Worm (Caenorhabditis elegans) whole organism, L4 larva: ENCODE measurements around the gene C25E10.10.

Source experiments
- ctbp-1 ChIP-seq: fragments of 200-800 bp; sonication (Bioruptor generic); IDR thresholded peaks from 2 replicates; pipeline ENCODE4 v1.3.6; 2022; ENCODE audit warnings: missing genetic modification reagents, missing genetic modification characterization, missing compliant biosample characterization
- dpl-1 ChIP-seq: fragments of 150-350 bp; optimal IDR thresholded peaks from 2 replicates; lab custom pipeline; 2014; ENCODE audit warnings: missing biosample characterization, missing genetic modification reagents, missing genetic modification characterization
- lin-29 ChIP-seq: fragments of 200-800 bp; sonication (Bioruptor generic); IDR thresholded peaks from 2 replicates; pipeline ENCODE4 v1.3.6; 2022; ENCODE audit warnings: missing genetic modification reagents, missing genetic modification characterization, missing compliant biosample characterization
- mdl-1 ChIP-seq, 2 experiments: fragments of 150-350 bp in 1 of 2; sonication (generic microtip) in 1 of 2; optimal IDR thresholded peaks; 2 replicates each; lab custom pipeline; 2014 to 2017; ENCODE audit warnings: missing biosample characterization in 2 of 2, missing genetic modification characterization in 2 of 2
- pha-4 ChIP-seq, 2 experiments: fragments of 150-350 bp in 1 of 2; fragments of 200-800 bp in 1 of 2; sonication (Bioruptor generic) in 1 of 2; IDR thresholded peaks in 1 of 2; optimal IDR thresholded peaks in 1 of 2; 2 replicates each; pipeline versions ENCODE4 v1.3.6 to Lab custom; 2014 to 2022; ENCODE audit warnings: missing genetic modification characterization in 2 of 2, missing genetic modification reagents in 2 of 2, missing biosample characterization in 1 of 2, missing compliant biosample characterization in 1 of 2
- unc-130 ChIP-seq: sonication (generic microtip); optimal IDR thresholded peaks from 2 replicates; lab custom pipeline; 2016; ENCODE audit warnings: missing genetic modification reagents, missing genetic modification characterization, missing compliant biosample characterization
- zfp-3 ChIP-seq: fragments of 200-800 bp; sonication (Bioruptor generic); conservative IDR thresholded peaks from 2 replicates; pipeline ENCODE4 v1.3.6; 2022; ENCODE audit warnings: missing genetic modification reagents, missing genetic modification characterization, missing compliant biosample characterization
- ztf-11 ChIP-seq: fragments of 150-350 bp; optimal IDR thresholded peaks from 2 replicates; lab custom pipeline; 2014; ENCODE audit warnings: missing biosample characterization, missing genetic modification characterization

DNA sequence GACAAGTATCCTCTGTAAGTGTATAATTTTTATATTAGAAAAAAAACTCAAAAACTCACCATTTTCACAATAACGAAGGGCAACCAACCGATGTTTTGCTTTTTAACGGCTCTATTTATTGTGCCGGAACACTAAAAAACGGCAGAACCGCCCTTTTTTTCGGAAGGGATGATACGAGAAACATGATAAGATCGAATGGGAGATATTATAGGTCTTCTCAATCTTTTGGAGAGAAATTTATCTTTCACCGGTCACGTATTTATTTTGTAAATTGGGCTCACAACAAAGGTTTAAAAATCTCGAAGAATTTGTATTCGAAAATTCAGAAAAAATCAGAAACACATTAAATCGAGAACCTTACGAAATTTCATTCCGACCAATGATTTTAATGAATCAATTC, 1.4 kb downstream of the C25E10.10 start, which contains the start of gene swm-1:
- no peak for TF ChIP-seq zfp-3 (GFP tag; lab: Robert Waterston, UW)
- no peak for TF ChIP-seq ctbp-1 (GFP tag; lab: Robert Waterston, UW)
- TF ChIP-seq pha-4 (GFP tag; IDR thresholded peaks at IDR 0.05; lab: Robert Waterston, UW): no peak
- TF ChIP-seq pha-4 (tag; optimal IDR thresholded peaks at IDR 0.05; lab: Kevin White, UChicago): no peak
- no peak for TF ChIP-seq lin-29
- no peak for TF ChIP-seq mdl-1 (tag; optimal IDR thresholded peaks at IDR 0.05; lab: Kevin White, UChicago)
- TF ChIP-seq unc-130: no peak
- no peak for TF ChIP-seq ztf-11 (tag; lab: Kevin White, UChicago)
- no peak for TF ChIP-seq dpl-1 (GFP tag; lab: Kevin White, UChicago)
